Fruit fly (Drosophila melanogaster): ENCODE data around the gene COX6AL2.
A peak's percentile ranks its signal among the peaks of the same experiment; 100 is the strongest.

DNA sequence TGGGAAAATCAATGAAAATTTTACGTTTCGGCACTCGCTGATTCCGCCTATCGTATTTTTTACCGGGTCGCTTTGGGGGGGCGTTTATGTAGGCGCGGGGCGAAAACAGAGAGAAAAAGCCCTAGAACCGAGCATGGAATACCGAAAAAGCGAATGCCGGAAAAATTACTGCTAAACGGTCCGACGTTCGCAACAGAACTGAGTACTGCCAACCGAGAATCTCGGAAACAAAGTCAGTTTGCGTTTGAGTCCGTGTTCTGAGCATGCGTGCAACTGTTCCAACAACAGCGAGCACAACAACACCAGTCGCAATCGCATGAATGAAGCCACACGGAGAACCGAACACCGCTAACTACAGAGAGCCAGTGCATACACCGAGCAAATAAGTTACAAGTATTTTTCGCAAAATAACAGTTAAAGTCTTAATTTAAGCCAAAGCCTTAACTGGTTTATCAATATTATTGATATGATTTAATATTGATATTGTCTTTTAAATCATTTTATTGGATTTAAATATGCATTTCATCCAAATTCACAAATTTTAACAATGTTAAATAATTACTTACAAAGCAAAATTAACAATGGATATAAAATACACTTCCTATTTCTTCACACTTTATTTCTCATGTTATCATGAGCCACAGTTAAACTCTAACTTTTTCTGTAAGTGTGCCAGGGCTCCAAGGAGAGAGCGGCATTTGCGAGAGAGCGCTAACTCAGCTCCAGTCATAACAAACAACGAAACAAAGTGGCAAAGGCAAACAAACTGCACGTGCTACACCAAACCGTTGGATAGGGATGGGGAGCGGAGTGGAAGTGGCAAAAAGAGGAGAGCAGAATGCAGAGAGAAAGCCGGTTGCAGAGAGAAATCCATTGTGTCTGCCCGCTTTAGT, 23.4 kb downstream of the COX6AL2 start, which contains the start of gene CG3961:
- peak; percentile 89 to 90 for TF ChIP-seq dl (GFP tag; optimal IDR thresholded peaks at IDR 0.05; ENCODE audit: insufficient read depth in 1 of 2, partially characterized antibody in 2 of 2)
- peak; percentile 93 for TF ChIP-seq Dif (GFP tag; optimal IDR thresholded peaks at IDR 0.05; ENCODE audit: partially characterized antibody)
- TF ChIP-seq N (GFP tag; optimal IDR thresholded peaks at IDR 0.05): no peak
- TF ChIP-seq Abd-B (GFP tag; optimal IDR thresholded peaks at IDR 0.05): no peak
- peak; percentile 91 for TF ChIP-seq Hnf4 (GFP tag; optimal IDR thresholded peaks at IDR 0.05)
- peak; percentile 95 for TF ChIP-seq br (GFP tag; optimal IDR thresholded peaks at IDR 0.05)
- peak; percentile 95 for TF ChIP-seq ey (GFP tag; optimal IDR thresholded peaks at IDR 0.05)

Data from whole organism, wandering third instar larva.